Fruit fly (Drosophila melanogaster) whole organism, embryonic: ENCODE measurements around the gene JIL-1.
A peak's percentile ranks its signal among the peaks of the same experiment; 100 is the strongest.

Experiments used
- Bteb2 ChIP-seq: fragments of 200-800 bp; sonication (Bioruptor generic); optimal IDR thresholded peaks from 2 replicates; lab custom pipeline; 2016; ENCODE audit warnings: missing biosample characterization, missing genetic modification characterization
- CG10565 ChIP-seq: fragments of 200-800 bp; sonication (Bioruptor generic); optimal IDR thresholded peaks from 3 replicates; lab custom pipeline; 2016; ENCODE audit warnings: missing biosample characterization, mild to moderate bottlenecking, missing genetic modification characterization
- CG10979 ChIP-seq: fragments of 200-800 bp; sonication (Bioruptor generic); optimal IDR thresholded peaks from 2 replicates; lab custom pipeline; 2018; ENCODE audit warnings: missing biosample characterization, mild to moderate bottlenecking, missing genetic modification characterization, moderate library complexity
- CG11456 ChIP-seq: fragments of 200-800 bp; sonication (Bioruptor generic); IDR thresholded peaks from 3 replicates; pipeline ENCODE4 v1.3.6; 2022; ENCODE audit warnings: missing biosample characterization, missing genetic modification characterization
- CG11723 ChIP-seq: fragments of 200-800 bp; sonication (Bioruptor generic); optimal IDR thresholded peaks from 2 replicates; lab custom pipeline; 2017; ENCODE audit warnings: missing biosample characterization, mild to moderate bottlenecking, missing genetic modification characterization
- CG14050 ChIP-seq: fragments of 200-800 bp; sonication (Bioruptor generic); IDR thresholded peaks from 3 replicates; pipeline ENCODE4 v1.3.6; 2022; ENCODE audit warnings: missing biosample characterization, missing genetic modification characterization
- CG16863 ChIP-seq: fragments of 200-800 bp; sonication (Bioruptor generic); optimal IDR thresholded peaks from 3 replicates; lab custom pipeline; 2016; ENCODE audit warnings: missing biosample characterization, missing genetic modification characterization
- CG17612 ChIP-seq: fragments of 200-800 bp; sonication (Bioruptor generic); IDR thresholded peaks from 2 replicates; pipeline ENCODE4 v1.3.6; 2022; ENCODE audit warnings: missing biosample characterization, missing genetic modification characterization
- CG18011 ChIP-seq: fragments of 200-800 bp; sonication (Bioruptor generic); optimal IDR thresholded peaks from 2 replicates; lab custom pipeline; 2017; ENCODE audit warnings: missing biosample characterization, missing genetic modification characterization, mild to moderate bottlenecking, moderate library complexity, missing genotype
- CG18476 ChIP-seq: fragments of 200-800 bp; sonication (Bioruptor generic); optimal IDR thresholded peaks from 2 replicates; lab custom pipeline; 2016; ENCODE audit warnings: missing biosample characterization, mild to moderate bottlenecking, missing genetic modification characterization
- CG32767 ChIP-seq: fragments of 200-800 bp; sonication (Bioruptor generic); IDR thresholded peaks from 2 replicates; pipeline ENCODE4 v1.3.6; 2022; ENCODE audit warnings: missing biosample characterization, missing genetic modification characterization
- CG3281 ChIP-seq: fragments of 200-800 bp; sonication (Bioruptor generic); optimal IDR thresholded peaks from 3 replicates; lab custom pipeline; 2017; ENCODE audit warnings: missing biosample characterization, mild to moderate bottlenecking, missing genetic modification characterization
- CG33213 ChIP-seq: fragments of 200-800 bp; sonication (Bioruptor generic); optimal IDR thresholded peaks from 3 replicates; lab custom pipeline; 2016; ENCODE audit warnings: missing biosample characterization, missing genetic modification characterization
- CG6791 ChIP-seq: fragments of 200-800 bp; sonication (Bioruptor generic); IDR thresholded peaks from 3 replicates; pipeline ENCODE4 v1.3.6; 2022; ENCODE audit warnings: missing biosample characterization, missing genetic modification characterization; ENCODE audit not compliant: partially characterized antibody
- CG7556 ChIP-seq: fragments of 200-800 bp; sonication (Bioruptor generic); optimal IDR thresholded peaks from 2 replicates; lab custom pipeline; 2017; ENCODE audit warnings: missing biosample characterization, mild to moderate bottlenecking, missing genetic modification characterization
- CG7786 ChIP-seq: fragments of 200-800 bp; sonication (Bioruptor generic); optimal IDR thresholded peaks from 2 replicates; lab custom pipeline; 2016; ENCODE audit warnings: missing biosample characterization, missing genetic modification characterization
- CG7987 ChIP-seq: fragments of 200-800 bp; sonication (Bioruptor generic); optimal IDR thresholded peaks from 2 replicates; lab custom pipeline; 2018; ENCODE audit warnings: missing biosample characterization, mild to moderate bottlenecking, missing genetic modification characterization, moderate library complexity
- CG9215 ChIP-seq: fragments of 200-800 bp; sonication (Bioruptor generic); IDR thresholded peaks from 2 replicates; pipeline ENCODE4 v1.3.6; 2022; ENCODE audit warnings: missing biosample characterization, missing genetic modification characterization
- CHES-1-like ChIP-seq: fragments of 200-800 bp; sonication (Bioruptor generic); optimal IDR thresholded peaks from 2 replicates; lab custom pipeline; 2016; ENCODE audit warnings: missing biosample characterization, missing genetic modification characterization
- D19A ChIP-seq: fragments of 200-800 bp; optimal IDR thresholded peaks from 3 replicates; lab custom pipeline; 2019; ENCODE audit warnings: missing biosample characterization, mild to moderate bottlenecking, missing genetic modification characterization, moderate library complexity
- Dll ChIP-seq: fragments of 200-800 bp; sonication (Bioruptor generic); IDR thresholded peaks from 4 replicates; pipeline ENCODE4 v1.3.6; 2022; ENCODE audit warnings: missing biosample characterization, missing genetic modification characterization; ENCODE audit not compliant: partially characterized antibody
- Ets65A ChIP-seq: fragments of 200-800 bp; sonication (Bioruptor generic); peaks from one replicate; lab custom pipeline; 2016; ENCODE audit warnings: missing biosample characterization, missing genetic modification characterization
- Hmr ChIP-seq: fragments of 200-800 bp; sonication (Bioruptor generic); optimal IDR thresholded peaks from 3 replicates; lab custom pipeline; 2017; ENCODE audit warnings: mild to moderate bottlenecking, missing biosample characterization, missing genetic modification reagents, missing genetic modification characterization
- Hsf ChIP-seq: fragments of 200-800 bp; sonication (Bioruptor generic); optimal IDR thresholded peaks from 3 replicates; lab custom pipeline; 2016; ENCODE audit warnings: missing biosample characterization, missing genetic modification characterization
- Lim3 ChIP-seq: fragments of 200-800 bp; sonication (Bioruptor generic); IDR thresholded peaks from 2 replicates; pipeline ENCODE4 v1.3.6; 2022; ENCODE audit warnings: missing biosample characterization, missing genetic modification characterization
- Mrtf ChIP-seq: fragments of 200-800 bp; sonication (Bioruptor generic); IDR thresholded peaks from 3 replicates; pipeline ENCODE4 v1.3.6; 2022; ENCODE audit warnings: missing biosample characterization, missing genetic modification characterization
- Nf-YB ChIP-seq: fragments of 200-800 bp; sonication (Bioruptor generic); optimal IDR thresholded peaks from 3 replicates; lab custom pipeline; 2019; ENCODE audit warnings: missing biosample characterization, mild to moderate bottlenecking, missing genetic modification characterization, moderate library complexity
- Tbp ChIP-seq: fragments of >200 bp; optimal IDR thresholded peaks from 2 replicates; lab custom pipeline; 2018; ENCODE audit warnings: missing biosample characterization, missing genetic modification characterization
- Xbp1 ChIP-seq: fragments of 200-800 bp; sonication (Bioruptor generic); optimal IDR thresholded peaks from 3 replicates; lab custom pipeline; 2016; ENCODE audit warnings: missing biosample characterization, mild to moderate bottlenecking, missing genetic modification characterization
- btn ChIP-seq: fragments of 200-800 bp; sonication (Bioruptor generic); optimal IDR thresholded peaks from 2 replicates; lab custom pipeline; 2016; ENCODE audit warnings: missing biosample characterization, missing genetic modification characterization
- crp ChIP-seq, 2 experiments: fragments of 200-800 bp; sonication (Bioruptor generic); optimal IDR thresholded peaks; 2 replicates in 1 of 2; 3 replicates in 1 of 2; lab custom pipeline; 2017; ENCODE audit warnings: missing biosample characterization in 2 of 2, missing genetic modification characterization in 2 of 2, mild to moderate bottlenecking in 1 of 2, moderate library complexity in 1 of 2
- emc ChIP-seq: fragments of 200-800 bp; sonication (Bioruptor generic); optimal IDR thresholded peaks from 2 replicates; lab custom pipeline; 2016; ENCODE audit warnings: missing biosample characterization, missing genetic modification characterization
- exex ChIP-seq: fragments of 200-800 bp; sonication (Bioruptor generic); optimal IDR thresholded peaks from 4 replicates; lab custom pipeline; 2018; ENCODE audit warnings: missing biosample characterization, mild to moderate bottlenecking, missing genetic modification characterization, moderate library complexity
- fd96Cb ChIP-seq: fragments of 200-800 bp; sonication (Bioruptor generic); optimal IDR thresholded peaks from 2 replicates; lab custom pipeline; 2018; ENCODE audit warnings: missing biosample characterization, mild to moderate bottlenecking, missing genetic modification characterization, moderate library complexity
- gfzf ChIP-seq: fragments of 200-800 bp; sonication (Bioruptor generic); optimal IDR thresholded peaks from 2 replicates; lab custom pipeline; 2016; ENCODE audit warnings: missing biosample characterization, mild to moderate bottlenecking, missing genetic modification characterization, moderate library complexity
- grau ChIP-seq: fragments of 200-800 bp; optimal IDR thresholded peaks from 3 replicates; lab custom pipeline; 2019; ENCODE audit warnings: missing biosample characterization, mild to moderate bottlenecking, missing genetic modification characterization, moderate library complexity
- gro ChIP-seq: fragments of 200-800 bp; sonication (Bioruptor generic); optimal IDR thresholded peaks from 2 replicates; lab custom pipeline; 2016; ENCODE audit warnings: missing biosample characterization, missing genetic modification characterization
- h ChIP-seq: fragments of >200 bp; optimal IDR thresholded peaks from 2 replicates; lab custom pipeline; 2017
- her ChIP-seq: fragments of 200-800 bp; sonication (Bioruptor generic); optimal IDR thresholded peaks from 2 replicates; lab custom pipeline; 2016; ENCODE audit warnings: missing biosample characterization, missing genetic modification characterization
- lilli ChIP-seq: fragments of 200-800 bp; sonication (Bioruptor generic); optimal IDR thresholded peaks from 3 replicates; lab custom pipeline; 2016; ENCODE audit warnings: missing biosample characterization, missing genetic modification characterization
- mam ChIP-seq: fragments of 200-800 bp; sonication (Bioruptor generic); optimal IDR thresholded peaks from 3 replicates; lab custom pipeline; 2016; ENCODE audit warnings: missing biosample characterization, missing genetic modification characterization
- nerfin-1 ChIP-seq: fragments of 200-800 bp; sonication (Bioruptor generic); optimal IDR thresholded peaks from 3 replicates; lab custom pipeline; 2019; ENCODE audit warnings: missing biosample characterization, mild to moderate bottlenecking, missing genetic modification characterization, moderate library complexity
- nerfin-2 ChIP-seq: fragments of 200-800 bp; sonication (Bioruptor generic); IDR thresholded peaks from 2 replicates; pipeline ENCODE4 v1.3.6; 2022; ENCODE audit warnings: missing biosample characterization, missing genetic modification characterization; ENCODE audit not compliant: partially characterized antibody
- nmo ChIP-seq: fragments of 200-800 bp; sonication (Bioruptor generic); optimal IDR thresholded peaks from 2 replicates; lab custom pipeline; 2018; ENCODE audit warnings: missing biosample characterization, mild to moderate bottlenecking, missing genetic modification characterization, moderate library complexity
- onecut ChIP-seq: fragments of 200-800 bp; sonication (Bioruptor generic); IDR thresholded peaks from 2 replicates; pipeline ENCODE4 v1.3.6; 2022; ENCODE audit warnings: missing biosample characterization, missing genetic modification characterization
- pb ChIP-seq: fragments of 200-800 bp; sonication (Bioruptor generic); optimal IDR thresholded peaks from 3 replicates; lab custom pipeline; 2016; ENCODE audit warnings: missing biosample characterization, missing genetic modification characterization
- pho ChIP-seq: fragments of 200-800 bp; sonication (Bioruptor generic); optimal IDR thresholded peaks from 2 replicates; lab custom pipeline; 2016; ENCODE audit warnings: missing biosample characterization, missing genetic modification characterization
- slp2 ChIP-seq: fragments of 200-800 bp; sonication (Bioruptor generic); optimal IDR thresholded peaks from 2 replicates; lab custom pipeline; 2016; ENCODE audit warnings: missing biosample characterization, missing genetic modification characterization
- unpg ChIP-seq: fragments of 200-800 bp; sonication (Bioruptor generic); optimal IDR thresholded peaks from 3 replicates; lab custom pipeline; 2018; ENCODE audit warnings: missing biosample characterization, mild to moderate bottlenecking, missing genetic modification characterization, moderate library complexity
- usp ChIP-seq: fragments of >200 bp; optimal IDR thresholded peaks from 2 replicates; lab custom pipeline; 2017; ENCODE audit warnings: missing biosample characterization, missing genetic modification characterization
- z ChIP-seq: fragments of 200-800 bp; sonication (Bioruptor generic); IDR thresholded peaks from 3 replicates; pipeline ENCODE4 v1.3.6; 2022; ENCODE audit warnings: missing biosample characterization, missing genetic modification characterization

Gene JIL-1

dm6 chr3L:11061200-11061599, 31.8 kb downstream of the JIL-1 start, which contains the start of the genes CG6321 and Blos2 (continued):
- TF ChIP-seq CG7786: peak; percentile 13
- TF ChIP-seq Bteb2 (GFP tag; lab: Kevin White, UChicago): peak; percentile 57
- TF ChIP-seq CG17612 (GFP tag; lab: Robert Waterston, UW): 0 out of 2 replicates have a peak, but pooled peaks have one; percentile 34
- peak; percentile 87 for TF ChIP-seq unpg
- TF ChIP-seq pho (GFP tag; lab: Kevin White, UChicago): peak; percentile 29
- 0 out of 2 replicates have a peak, but pooled peaks have one; percentile 21 for TF ChIP-seq CG32767
- TF ChIP-seq Ets65A (GFP tag; lab: Kevin White, UChicago): no peak
- peak; percentile 75 for TF ChIP-seq Hsf (GFP tag; lab: Kevin White, UChicago)
- TF ChIP-seq CG16863 (GFP tag; lab: Kevin White, UChicago): peak; percentile 1
- TF ChIP-seq CG7556 (GFP tag; lab: Kevin White, UChicago): peak; percentile 79
- TF ChIP-seq her (GFP tag; lab: Kevin White, UChicago): no peak
- TF ChIP-seq exex (tag; lab: Kevin White, UChicago): peak; percentile 81
- no peak for TF ChIP-seq usp
- no peak for TF ChIP-seq emc
- peak; percentile 82 for TF ChIP-seq Hmr
- TF ChIP-seq gro: peak; percentile 5
- TF ChIP-seq h (lab: Kevin White, UChicago): no peak
- peak; percentile 57; the same call in 1 of the 3 replicates for TF ChIP-seq CG11456 (GFP tag; lab: Robert Waterston, UW)
- TF ChIP-seq Nf-YB (GFP tag; lab: Kevin White, UChicago): peak; percentile 62
- TF ChIP-seq Xbp1 (GFP tag; lab: Kevin White, UChicago): peak; percentile 75
- TF ChIP-seq CG10565 (GFP tag; lab: Kevin White, UChicago): no peak
- peak; percentile 4 for TF ChIP-seq CG7987 (GFP tag; lab: Kevin White, UChicago)
- TF ChIP-seq lilli (GFP tag; lab: Kevin White, UChicago): peak; percentile 73
- TF ChIP-seq CHES-1-like (GFP tag; lab: Kevin White, UChicago): peak; percentile 11
- TF ChIP-seq fd96Cb (tag; lab: Kevin White, UChicago): peak; percentile 76
- TF ChIP-seq onecut (GFP tag; lab: Robert Waterston, UW): peak; percentile 76
- TF ChIP-seq nmo (GFP tag; lab: Kevin White, UChicago): peak; percentile 85
- no peak for TF ChIP-seq nerfin-2
- TF ChIP-seq CG10979 (tag; lab: Kevin White, UChicago): peak; percentile 81
- TF ChIP-seq Dll (GFP tag; lab: Robert Waterston, UW): no peak
- no peak for TF ChIP-seq gfzf (GFP tag; lab: Kevin White, UChicago)
- TF ChIP-seq CG6791: no peak
- TF ChIP-seq grau (tag; lab: Kevin White, UChicago): peak; percentile 85
- no peak for TF ChIP-seq pb
- peak; percentile 39 for TF ChIP-seq CG11723
- TF ChIP-seq Lim3 (GFP tag; lab: Robert Waterston, UW): no peak
- peak; percentile 62; the same call in 1 of the 3 replicates for TF ChIP-seq Mrtf (GFP tag; lab: Robert Waterston, UW)
- TF ChIP-seq CG3281 (GFP tag; lab: Kevin White, UChicago): peak; percentile 86
- peak; percentile 30 to 84 for TF ChIP-seq crp (GFP tag; optimal IDR thresholded peaks at IDR 0.05; lab: Kevin White, UChicago)
- TF ChIP-seq D19A (tag; lab: Kevin White, UChicago): peak; percentile 93
- peak; percentile 30 for TF ChIP-seq slp2 (GFP tag; lab: Kevin White, UChicago)
- TF ChIP-seq mam (GFP tag; lab: Kevin White, UChicago): peak; percentile 23
- peak; percentile 65 for TF ChIP-seq CG18476 (GFP tag; lab: Kevin White, UChicago)
- TF ChIP-seq CG33213 (GFP tag; lab: Kevin White, UChicago): peak; percentile 46
- TF ChIP-seq CG9215: no peak
- TF ChIP-seq CG18011 (GFP tag; lab: Kevin White, UChicago): peak; percentile 17
- TF ChIP-seq z (GFP tag; lab: Robert Waterston, UW): no peak
- TF ChIP-seq CG14050 (GFP tag; lab: Robert Waterston, UW): peak; percentile 49; the same call in 1 of the 3 replicates
- no peak for TF ChIP-seq btn
- TF ChIP-seq nerfin-1 (tag; lab: Kevin White, UChicago): peak; percentile 74
- no peak for TF ChIP-seq Tbp
